Worm (Caenorhabditis elegans) whole organism, late embryonic: ENCODE measurements around the gene srh-15.

Experiments used
- F13H6.1 ChIP-seq: sonication (generic microtip); optimal IDR thresholded peaks from 2 replicates; lab custom pipeline; 2016; ENCODE audit warnings: missing genetic modification characterization, missing compliant biosample characterization
- ceh-2 ChIP-seq: sonication (generic microtip); optimal IDR thresholded peaks from 2 replicates; lab custom pipeline; 2016; ENCODE audit warnings: missing genotype, missing genetic modification characterization, missing compliant biosample characterization
- ceh-31 ChIP-seq: sonication (generic microtip); optimal IDR thresholded peaks from 2 replicates; lab custom pipeline; 2016; ENCODE audit warnings: missing genetic modification characterization, missing compliant biosample characterization
- hlh-15 ChIP-seq: sonication (generic microtip); optimal IDR thresholded peaks from 2 replicates; lab custom pipeline; 2016; ENCODE audit warnings: missing genetic modification characterization, missing compliant biosample characterization
- pat-9 ChIP-seq: fragments of 200-800 bp; sonication (Bioruptor generic); optimal IDR thresholded peaks from 2 replicates; lab custom pipeline; 2018; ENCODE audit warnings: mild to moderate bottlenecking, missing genetic modification characterization, moderate library complexity, missing compliant biosample characterization
- pros-1 ChIP-seq: fragments of 150-350 bp; optimal IDR thresholded peaks from 2 replicates; lab custom pipeline; 2014; ENCODE audit warnings: missing biosample characterization, missing genetic modification reagents, missing genetic modification characterization

Gene srh-15

DNA sequence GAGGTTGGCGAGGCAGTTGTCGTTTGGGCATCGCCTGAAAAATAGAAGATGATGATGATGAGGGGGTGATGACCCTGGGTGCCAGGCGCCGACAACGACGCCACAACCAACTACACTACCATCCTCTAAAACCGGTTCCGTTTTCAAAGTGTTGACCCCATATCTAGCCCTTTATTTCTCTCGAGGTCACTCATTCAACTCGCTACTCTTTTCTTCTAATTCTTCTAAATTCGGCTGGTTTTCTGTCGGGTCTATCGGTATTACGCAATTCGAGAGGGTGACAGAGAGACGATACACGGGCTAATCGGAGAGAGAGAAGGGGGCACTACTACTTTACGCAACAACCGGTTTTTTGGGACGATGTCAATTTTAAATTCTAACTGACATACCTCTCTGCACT lies 50.6 kb downstream of the srh-15 start:
- TF ChIP-seq ceh-2 (tag; lab: Kevin White, UChicago) (no peak), ceh-31 (tag; lab: Kevin White, UChicago) (peak; percentile 34), pros-1 (tag; lab: Kevin White, UChicago) (peak; percentile 1), hlh-15 (no peak), F13H6.1 (peak; percentile 49), pat-9 (tag; lab: Kevin White, UChicago) (no peak)
